Worm (Caenorhabditis elegans): Measurements from ENCODE around the gene ZK643.5.

The ZK643.5 gene

ce11 chrIII:8971255-8972020, 15.4 kb upstream of the ZK643.5 start, which contains the start of the genes eif-3.D and R08D7.4:
eif-3.D (minus strand) TSS chrIII:8971578.
R08D7.4 (plus strand) TSS chrIII:8971892.
- TF ChIP-seq ref-2 (tag; optimal IDR thresholded peaks at IDR 0.05) (no peak), pqm-1 (tag; optimal IDR thresholded peaks at IDR 0.05) (no peak), pha-4 (tag; optimal IDR thresholded peaks at IDR 0.05) (no peak), F13H6.1 (tag; optimal IDR thresholded peaks at IDR 0.05) (peak; percentile 35), ceh-2 (tag; optimal IDR thresholded peaks at IDR 0.05) (peak; percentile 36), lim-6 (tag; optimal IDR thresholded peaks at IDR 0.05) (no peak), nhr-232 (tag; optimal IDR thresholded peaks at IDR 0.05) (peak; percentile 20), pax-1 (tag; optimal IDR thresholded peaks at IDR 0.05) (no peak), unc-3 (GFP tag; conservative IDR thresholded peaks at IDR 0.05) (no peak), unc-3 (tag; optimal IDR thresholded peaks at IDR 0.05) (peak; percentile 3), C38D4.7 (GFP tag; optimal IDR thresholded peaks at IDR 0.05) (peak; percentile 3), tbx-7 (tag; optimal IDR thresholded peaks at IDR 0.05) (peak; percentile 20), lin-11 (tag; optimal IDR thresholded peaks at IDR 0.05) (peak; percentile 49), ceh-48 (tag; optimal IDR thresholded peaks at IDR 0.05) (no peak), ceh-18 (tag; optimal IDR thresholded peaks at IDR 0.05) (peak; percentile 19), fkh-10 (GFP tag; optimal IDR thresholded peaks at IDR 0.05) (no peak), ahr-1 (tag; optimal IDR thresholded peaks at IDR 0.05) (no peak), unc-55 (GFP tag; optimal IDR thresholded peaks at IDR 0.05) (no peak), ceh-24 (tag; optimal IDR thresholded peaks at IDR 0.05) (no peak), hlh-8 (tag; optimal IDR thresholded peaks at IDR 0.05) (no peak), gmeb-2 (tag; optimal IDR thresholded peaks at IDR 0.05) (peak; percentile 42), Y22D7AL.16 (tag; optimal IDR thresholded peaks at IDR 0.05) (no peak), ceh-45 (GFP tag; IDR thresholded peaks at IDR 0.05) (no peak), hlh-30 (tag; optimal IDR thresholded peaks at IDR 0.05; ENCODE audit: insufficient read depth) (no peak), ztf-16 (tag; optimal IDR thresholded peaks at IDR 0.05) (no peak), che-1 (tag; optimal IDR thresholded peaks at IDR 0.05) (peak; percentile 34), odd-2 (tag; optimal IDR thresholded peaks at IDR 0.05) (no peak), ama-1 (optimal IDR thresholded peaks at IDR 0.05) (no peak), ceh-14 (tag; optimal IDR thresholded peaks at IDR 0.05) (peak; percentile 58), ceh-9 (tag; optimal IDR thresholded peaks at IDR 0.05) (no peak), sox-4 (tag; optimal IDR thresholded peaks at IDR 0.05) (peak; percentile 31), K09A11.1 (tag; optimal IDR thresholded peaks at IDR 0.05; ENCODE audit: insufficient read depth) (no peak), tbx-2 (tag; optimal IDR thresholded peaks at IDR 0.05) (peak; percentile 54), ceh-31 (tag; optimal IDR thresholded peaks at IDR 0.05) (peak; percentile 46), pag-3 (tag; optimal IDR thresholded peaks at IDR 0.05; ENCODE audit: borderline replicate concordance) (no peak), fax-1 (tag; optimal IDR thresholded peaks at IDR 0.05) (no peak), ceh-22 (tag; optimal IDR thresholded peaks at IDR 0.05) (no peak), elt-4 (tag; optimal IDR thresholded peaks at IDR 0.05) (no peak), ets-4 (tag; optimal IDR thresholded peaks at IDR 0.05) (peak; percentile 29), C08G9.2 (tag; optimal IDR thresholded peaks at IDR 0.05) (no peak), pha-2 (tag; optimal IDR thresholded peaks at IDR 0.05) (no peak), syd-9 (tag; optimal IDR thresholded peaks at IDR 0.05) (peak; percentile 61), madf-2 (tag; optimal IDR thresholded peaks at IDR 0.05) (peak; percentile 48), ceh-30 (tag; optimal IDR thresholded peaks at IDR 0.05) (peak; percentile 37), ceh-34 (tag; optimal IDR thresholded peaks at IDR 0.05) (peak; percentile 45), ceh-6 (GFP tag; optimal IDR thresholded peaks at IDR 0.05) (no peak), ttx-3 (tag; optimal IDR thresholded peaks at IDR 0.05) (no peak), ceh-19 (GFP tag; optimal IDR thresholded peaks at IDR 0.05) (peak; percentile 14), fkh-6 (tag; optimal IDR thresholded peaks at IDR 0.05) (no peak), pat-9 (tag; optimal IDR thresholded peaks at IDR 0.05) (peak; percentile 26), nfya-1 (tag; optimal IDR thresholded peaks at IDR 0.05) (peak; percentile 58), unc-42 (tag; optimal IDR thresholded peaks at IDR 0.05) (peak; percentile 35), hlh-15 (tag; optimal IDR thresholded peaks at IDR 0.05) (peak; percentile 57)
